Fruit fly (Drosophila melanogaster) whole organism, wandering third instar larva: ENCODE data around the gene CG11656.

Source experiments
- Abd-B ChIP-seq: fragments of >200 bp; optimal IDR thresholded peaks from 2 replicates; lab custom pipeline; 2017; ENCODE audit warnings: missing biosample characterization, missing genetic modification characterization
- CG32264 ChIP-seq: fragments of 200-800 bp; sonication (Bioruptor generic); optimal IDR thresholded peaks from 2 replicates; lab custom pipeline; 2016; ENCODE audit warnings: missing biosample characterization, missing genetic modification characterization
- CG9705 ChIP-seq: fragments of 200-800 bp; sonication (Bioruptor generic); optimal IDR thresholded peaks from 2 replicates; lab custom pipeline; 2018; ENCODE audit warnings: missing biosample characterization, mild to moderate bottlenecking, missing genetic modification characterization
- Dfd ChIP-seq: fragments of >200 bp; optimal IDR thresholded peaks from 2 replicates; lab custom pipeline; 2017; ENCODE audit warnings: missing biosample characterization, missing genetic modification characterization
- Dif ChIP-seq: fragments of 200-275, 200-300 bp; sonication (Bioruptor generic); optimal IDR thresholded peaks from 2 replicates; lab custom pipeline; 2018; ENCODE audit warnings: missing biosample characterization, missing genetic modification characterization; ENCODE audit not compliant: partially characterized antibody
- GATAd ChIP-seq: sonication (Bioruptor generic); optimal IDR thresholded peaks from 2 replicates; lab custom pipeline; 2016; ENCODE audit warnings: missing biosample characterization, missing genetic modification characterization
- Hnf4 ChIP-seq: fragments of 200-800 bp; sonication (Bioruptor generic); optimal IDR thresholded peaks from 2 replicates; lab custom pipeline; 2016; ENCODE audit warnings: missing biosample characterization, mild to moderate bottlenecking, missing genetic modification characterization
- Hr83 ChIP-seq: fragments of 200-300 bp; sonication (Bioruptor generic); optimal IDR thresholded peaks from 2 replicates; lab custom pipeline; 2016; ENCODE audit warnings: missing biosample characterization, mild to moderate bottlenecking, missing genetic modification characterization, moderate library complexity; ENCODE audit not compliant: poor library complexity, severe bottlenecking
- Jra ChIP-seq: sonication (Bioruptor generic); optimal IDR thresholded peaks from 2 replicates; lab custom pipeline; 2016; ENCODE audit warnings: missing biosample characterization, missing genetic modification characterization
- Mio ChIP-seq: sonication (Bioruptor generic); optimal IDR thresholded peaks from 2 replicates; lab custom pipeline; 2016; ENCODE audit warnings: missing biosample characterization, missing genetic modification characterization
- Myc ChIP-seq: fragments of >200 bp; optimal IDR thresholded peaks from 2 replicates; lab custom pipeline; 2017
- N ChIP-seq: fragments of >200 bp; optimal IDR thresholded peaks from 2 replicates; lab custom pipeline; 2018; ENCODE audit warnings: missing biosample characterization, missing external identifiers, missing genetic modification characterization
- OdsH ChIP-seq: fragments of 200-800 bp; sonication (Bioruptor generic); optimal IDR thresholded peaks from 2 replicates; lab custom pipeline; 2016; ENCODE audit warnings: missing biosample characterization, mild to moderate bottlenecking, missing genetic modification characterization
- Rel ChIP-seq, 2 experiments: fragments of 200-800 bp; sonication (Bioruptor generic) in 1 of 2; optimal IDR thresholded peaks; 2 replicates in 1 of 2; 3 replicates in 1 of 2; lab custom pipeline; 2016 to 2019; ENCODE audit warnings: mild to moderate bottlenecking in 2 of 2, missing biosample characterization in 2 of 2, missing genetic modification characterization in 2 of 2, moderate library complexity in 1 of 2
- Sp1 ChIP-seq: fragments of 200-800 bp; sonication (Bioruptor generic); optimal IDR thresholded peaks from 3 replicates; lab custom pipeline; 2019; ENCODE audit warnings: missing biosample characterization, mild to moderate bottlenecking, missing genetic modification characterization, moderate library complexity
- Vsx2 ChIP-seq: fragments of 200-300, 225-300 bp; sonication (Bioruptor generic); optimal IDR thresholded peaks from 2 replicates; lab custom pipeline; 2018; ENCODE audit warnings: missing biosample characterization, missing genetic modification characterization; ENCODE audit not compliant: partially characterized antibody
- br ChIP-seq: fragments of 200-800 bp; sonication (Bioruptor generic); optimal IDR thresholded peaks from 2 replicates; lab custom pipeline; 2016; ENCODE audit warnings: missing biosample characterization, missing genetic modification characterization
- brk ChIP-seq: fragments of 200-800 bp; sonication (Bioruptor generic); optimal IDR thresholded peaks from 2 replicates; lab custom pipeline; 2016; ENCODE audit warnings: missing biosample characterization, mild to moderate bottlenecking, missing genetic modification characterization
- dl ChIP-seq, 2 experiments: fragments of 175-275, 200-275 bp in 1 of 2; fragments of 200-275 bp in 1 of 2; sonication (Bioruptor generic); optimal IDR thresholded peaks; lab custom pipeline; 2018; ENCODE audit warnings: mild to moderate bottlenecking in 2 of 2, missing biosample characterization in 2 of 2, missing genetic modification characterization in 2 of 2, moderate library complexity in 2 of 2; ENCODE audit not compliant: partially characterized antibody in 2 of 2, insufficient read depth in 1 of 2
- dmrt93B ChIP-seq: fragments of 200-800 bp; sonication (Bioruptor generic); optimal IDR thresholded peaks from 2 replicates; lab custom pipeline; 2018; ENCODE audit warnings: missing biosample characterization, mild to moderate bottlenecking, missing genetic modification characterization
- dsf ChIP-seq: sonication (Bioruptor generic); optimal IDR thresholded peaks from 2 replicates; lab custom pipeline; 2016; ENCODE audit warnings: missing biosample characterization, missing genetic modification characterization, borderline replicate concordance
- foxo ChIP-seq, 2 experiments: fragments of 200-800 bp; sonication (Bioruptor generic); optimal IDR thresholded peaks; 2 replicates in 1 of 2; 3 replicates in 1 of 2; lab custom pipeline; 2016 to 2017; ENCODE audit warnings: missing biosample characterization in 2 of 2, missing genetic modification characterization in 2 of 2
- fru ChIP-seq: fragments of 200-800 bp; sonication (Bioruptor generic); optimal IDR thresholded peaks from 3 replicates; lab custom pipeline; 2016; ENCODE audit warnings: missing biosample characterization, mild to moderate bottlenecking, missing genetic modification characterization
- h ChIP-seq: fragments of 200-800 bp; sonication (Bioruptor generic); optimal IDR thresholded peaks from 3 replicates; lab custom pipeline; 2016; ENCODE audit warnings: missing biosample characterization, mild to moderate bottlenecking, missing genetic modification characterization
- jim ChIP-seq: fragments of 175-275, 200-325 bp; sonication (Bioruptor generic); optimal IDR thresholded peaks from 2 replicates; lab custom pipeline; 2016; ENCODE audit warnings: missing biosample characterization, mild to moderate bottlenecking, missing genetic modification characterization
- lola ChIP-seq: fragments of >200 bp; optimal IDR thresholded peaks from 2 replicates; lab custom pipeline; 2017; ENCODE audit warnings: missing biosample characterization, missing genetic modification characterization
- psq ChIP-seq: fragments of 200-800 bp; sonication (Bioruptor generic); optimal IDR thresholded peaks from 3 replicates; lab custom pipeline; 2017; ENCODE audit warnings: missing biosample characterization, mild to moderate bottlenecking, missing genetic modification characterization, moderate library complexity
- rgr ChIP-seq: fragments of 200-800 bp; sonication (Bioruptor generic); optimal IDR thresholded peaks from 3 replicates; lab custom pipeline; 2016; ENCODE audit warnings: missing biosample characterization, mild to moderate bottlenecking, missing genetic modification characterization
- sage ChIP-seq: fragments of 200-800 bp; sonication (Bioruptor generic); optimal IDR thresholded peaks from 2 replicates; lab custom pipeline; 2016; ENCODE audit warnings: missing biosample characterization, mild to moderate bottlenecking, missing genetic modification characterization
- sv ChIP-seq: fragments of 200-800 bp; sonication (Bioruptor generic); optimal IDR thresholded peaks from 3 replicates; lab custom pipeline; 2016; ENCODE audit warnings: missing biosample characterization, missing genetic modification characterization
- tai ChIP-seq: sonication (Bioruptor generic); optimal IDR thresholded peaks from 2 replicates; lab custom pipeline; 2016; ENCODE audit warnings: missing biosample characterization, missing genetic modification characterization
- woc ChIP-seq: sonication (Bioruptor generic); optimal IDR thresholded peaks from 2 replicates; lab custom pipeline; 2016; ENCODE audit warnings: missing biosample characterization, mild to moderate bottlenecking, missing genetic modification characterization

The CG11656 gene

dm6 chr3R:13018284-13018900, 8.7 kb downstream of the CG11656 start:
- peak; percentile 73 for TF ChIP-seq h
- TF ChIP-seq Rel (GFP tag; optimal IDR thresholded peaks at IDR 0.05; lab: Kevin White, UChicago), result no peak
- peak; percentile 73 for TF ChIP-seq Rel (tag; optimal IDR thresholded peaks at IDR 0.05; lab: Kevin White, UChicago)
- TF ChIP-seq Dif, result no peak
- TF ChIP-seq woc (GFP tag; lab: Kevin White, UChicago), result no peak
- TF ChIP-seq, all 38 proteins: peak for 2

DNA sequence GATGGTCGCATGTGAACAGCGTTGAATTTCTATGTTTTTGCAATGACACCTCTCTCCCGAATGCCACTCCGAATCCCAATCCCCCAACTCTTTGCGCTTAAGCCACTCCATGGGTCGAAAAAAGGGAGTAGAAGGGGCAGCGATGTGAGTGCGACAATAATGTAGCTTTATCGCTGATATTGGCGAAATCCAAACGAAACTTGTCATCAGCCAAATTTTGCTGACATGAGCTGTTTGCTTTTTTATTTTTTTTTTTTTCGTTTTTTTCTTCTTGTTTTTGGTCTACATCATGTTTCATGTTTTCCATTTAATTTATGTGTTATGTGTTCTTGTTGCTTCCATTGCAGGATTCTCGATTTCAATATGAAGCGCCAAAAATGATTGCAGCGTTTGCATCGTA, 9.3 kb downstream of the CG11656 start:
- TF ChIP-seq br (GFP tag; lab: Kevin White, UChicago), result no peak
- TF ChIP-seq Mio (GFP tag; lab: Kevin White, UChicago), result no peak
- no peak for TF ChIP-seq sage (GFP tag; lab: Kevin White, UChicago)

DNA sequence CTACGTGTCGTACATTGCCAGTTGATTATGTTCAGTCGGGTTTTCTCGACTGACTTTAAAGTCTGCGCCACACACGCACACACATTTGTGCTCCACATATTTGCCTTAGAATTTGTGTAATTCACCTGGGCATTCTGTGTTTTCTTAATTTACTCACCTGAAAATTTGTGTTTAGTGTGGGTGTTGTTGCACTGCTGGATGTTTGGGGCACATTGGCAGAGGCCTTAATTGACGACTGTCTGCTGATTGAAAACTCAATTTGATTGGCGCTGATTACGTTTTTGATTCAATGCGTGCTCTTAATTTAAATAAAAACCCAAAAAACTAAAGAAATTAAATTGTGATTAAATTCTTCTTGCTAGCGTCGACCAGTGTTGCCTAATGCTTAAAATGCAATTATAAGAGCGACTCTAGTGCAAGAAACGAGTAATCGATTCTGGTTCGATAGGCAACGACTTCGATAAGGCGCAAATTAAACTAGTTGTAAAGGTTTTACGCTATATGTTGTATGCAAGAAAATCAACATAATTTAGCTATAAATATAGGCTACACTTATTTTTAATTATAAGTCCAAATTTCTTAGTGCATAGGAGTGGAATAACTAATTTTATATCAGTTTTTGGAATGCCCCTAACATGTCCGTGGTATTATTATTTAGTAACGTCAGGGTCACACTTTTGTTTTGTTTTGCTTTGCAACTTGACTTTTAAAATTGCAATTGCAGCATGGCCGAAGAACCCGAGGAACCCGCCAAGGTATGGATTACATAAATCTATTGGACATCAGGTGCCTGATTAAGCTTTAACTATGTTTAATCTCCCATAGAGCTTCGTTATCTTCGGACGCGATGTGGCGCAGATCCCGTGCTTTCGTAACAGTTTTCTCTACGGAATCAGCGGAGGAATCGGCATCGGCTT, 20.8 kb downstream of the CG11656 start, which contains the start of the genes CG46281 and CG46280:
TSS of gene CG46281 (minus strand) at position 51 of the 917 bp plus-strand sequence.
TSS of gene CG46280 (minus strand) at position 403 of the 917 bp plus-strand sequence.
- TF ChIP-seq dl (GFP tag; optimal IDR thresholded peaks at IDR 0.05; lab: Kevin White, UChicago; ENCODE audit: insufficient read depth in 1 of 2, partially characterized antibody in 2 of 2) (no peak), foxo (GFP tag; optimal IDR thresholded peaks at IDR 0.05; lab: Kevin White, UChicago) (no peak), Sp1 (no peak), Rel (GFP tag; optimal IDR thresholded peaks at IDR 0.05; lab: Kevin White, UChicago) (no peak), Rel (tag; optimal IDR thresholded peaks at IDR 0.05; lab: Kevin White, UChicago) (peak; percentile 32), CG9705 (GFP tag; lab: Kevin White, UChicago) (no peak), OdsH (GFP tag; lab: Kevin White, UChicago) (peak; percentile 24), lola (GFP tag; lab: Kevin White, UChicago) (no peak), sv (peak; percentile 40), CG32264 (GFP tag; lab: Kevin White, UChicago) (peak; percentile 2), Myc (peak; percentile 31), woc (GFP tag; lab: Kevin White, UChicago) (peak; percentile 37), Vsx2 (GFP tag; lab: Kevin White, UChicago) (no peak), fru (GFP tag; lab: Kevin White, UChicago) (no peak), sage (GFP tag; lab: Kevin White, UChicago) (peak; percentile 20), dmrt93B (no peak), psq (GFP tag; lab: Kevin White, UChicago) (peak; percentile 40), Dfd (GFP tag; lab: Kevin White, UChicago) (no peak), Hnf4 (GFP tag; lab: Kevin White, UChicago) (peak; percentile 68), N (GFP tag; lab: Kevin White, UChicago) (no peak), Abd-B (GFP tag; lab: Kevin White, UChicago) (no peak), Dif (no peak), GATAd (GFP tag; lab: Kevin White, UChicago) (no peak), rgr (GFP tag; lab: Kevin White, UChicago) (no peak), Hr83 (GFP tag; lab: Kevin White, UChicago) (no peak), tai (GFP tag; lab: Kevin White, UChicago) (no peak), Jra (peak; percentile 74), brk (GFP tag; lab: Kevin White, UChicago) (no peak), dsf (GFP tag; lab: Kevin White, UChicago) (peak; percentile 42), jim (no peak)
